Fruit fly (Drosophila melanogaster): Measurements from ENCODE around the gene CG31189.

DNA sequence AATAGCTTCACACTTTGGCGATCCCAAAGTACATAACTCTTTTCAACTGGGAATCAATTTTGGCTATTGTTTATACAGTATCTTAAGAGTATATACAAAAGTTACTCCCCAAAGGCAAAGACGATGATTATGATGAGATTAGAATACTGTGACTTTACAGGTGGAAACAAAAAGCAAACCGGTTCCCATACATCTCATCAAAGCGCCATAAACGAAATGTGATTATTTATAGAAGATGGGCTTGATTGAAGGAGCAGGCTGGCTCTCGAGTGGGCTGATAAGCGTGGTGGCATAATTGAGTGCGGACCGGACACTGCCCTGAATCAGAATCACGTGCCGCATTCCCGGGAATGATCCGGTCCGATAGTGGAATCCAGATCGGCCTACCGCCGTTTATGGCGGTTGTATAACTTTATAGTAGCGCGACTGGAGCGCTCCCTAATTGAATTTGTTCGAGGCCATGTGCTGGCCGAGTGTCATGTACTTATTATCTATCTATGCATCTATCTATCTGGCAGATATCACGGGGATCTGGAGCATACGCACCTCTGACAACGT, 26.4 kb upstream of the CG31189 start:
- no peak for TF ChIP-seq usp (GFP tag; optimal IDR thresholded peaks at IDR 0.05)
- TF ChIP-seq pan (optimal IDR thresholded peaks at IDR 0.05): no peak
- no peak for TF ChIP-seq psq (optimal IDR thresholded peaks at IDR 0.05)
